Worm (Caenorhabditis elegans): ENCODE measurements around the gene magu-2.
"Not testable (repeated sequence)": the region's sequence is repeated elsewhere in the genome, so short reads cannot be mapped to it uniquely, and the experiment has no call there.

The magu-2 gene

ce11 chrV:8800978-8801559, at the start of gene magu-2:
magu-2 (minus strand) TSS chrV:8801028.
- no peak for TF ChIP-seq unc-62 (GFP tag; optimal IDR thresholded peaks at IDR 0.05)

ce11 chrV:8835311-8835710, 34.5 kb upstream of the magu-2 start, which contains the start of gene F07B7.7:
F07B7.7 (plus strand) TSS chrV:8835611.
- TF ChIP-seq unc-62 (GFP tag; optimal IDR thresholded peaks at IDR 0.05): not testable (repeated sequence)

- TF ChIP-seq unc-62 (GFP tag; optimal IDR thresholded peaks at IDR 0.05): not testable (repeated sequence)
Measured at ce11 chrV:8819855-8820254, 19.0 kb upstream of the magu-2 start, which contains the start of gene rpm-1. rpm-1 (minus strand) TSS chrV:8819955.

- no peak for TF ChIP-seq unc-62 (GFP tag; optimal IDR thresholded peaks at IDR 0.05)
Measured at ce11 chrV:8805047-8805446, 4.2 kb upstream of the magu-2 start.

ce11 chrV:8802252-8802651, 1.4 kb upstream of the magu-2 start:
- no peak for TF ChIP-seq unc-62 (GFP tag; optimal IDR thresholded peaks at IDR 0.05)

ce11 chrV:8799293-8799812, 1.5 kb downstream of the magu-2 start:
- TF ChIP-seq unc-62 (GFP tag; optimal IDR thresholded peaks at IDR 0.05): no peak

ce11 chrV:8798470-8798869, 2.4 kb downstream of the magu-2 start:
- TF ChIP-seq unc-62 (GFP tag; optimal IDR thresholded peaks at IDR 0.05): no peak

ce11 chrV:8796889-8797288, 3.9 kb downstream of the magu-2 start:
- TF ChIP-seq unc-62 (GFP tag; optimal IDR thresholded peaks at IDR 0.05): no peak

- TF ChIP-seq unc-62 (GFP tag; optimal IDR thresholded peaks at IDR 0.05): no peak
Measured at ce11 chrV:8796246-8796645, 4.6 kb downstream of the magu-2 start.

ce11 chrV:8795499-8795898, 5.3 kb downstream of the magu-2 start:
- TF ChIP-seq unc-62 (GFP tag; optimal IDR thresholded peaks at IDR 0.05): no peak

ce11 chrV:8792814-8793213, 8.0 kb downstream of the magu-2 start:
- TF ChIP-seq unc-62 (GFP tag; optimal IDR thresholded peaks at IDR 0.05): no peak

- no peak for TF ChIP-seq unc-62 (GFP tag; optimal IDR thresholded peaks at IDR 0.05)
Measured at ce11 chrV:8789345-8789744, 11.5 kb downstream of the magu-2 start.

- no peak for TF ChIP-seq unc-62 (GFP tag; optimal IDR thresholded peaks at IDR 0.05)
Measured at ce11 chrV:8786245-8786644, 14.6 kb downstream of the magu-2 start, which contains the start of gene sup-37. sup-37 (plus strand) TSS chrV:8786545.

- TF ChIP-seq unc-62 (GFP tag; optimal IDR thresholded peaks at IDR 0.05): no peak
Measured at ce11 chrV:8785526-8785925, 15.3 kb downstream of the magu-2 start.

ce11 chrV:8784485-8784884, 16.3 kb downstream of the magu-2 start:
- no peak for TF ChIP-seq unc-62 (GFP tag; optimal IDR thresholded peaks at IDR 0.05)

ce11 chrV:8782112-8782511, 18.7 kb downstream of the magu-2 start:
- TF ChIP-seq unc-62 (GFP tag; optimal IDR thresholded peaks at IDR 0.05): no peak

ce11 chrV:8781164-8781563, 19.7 kb downstream of the magu-2 start:
- TF ChIP-seq unc-62 (GFP tag; optimal IDR thresholded peaks at IDR 0.05): no peak

- no peak for TF ChIP-seq unc-62 (GFP tag; optimal IDR thresholded peaks at IDR 0.05)
Measured at ce11 chrV:8776270-8776669, 24.6 kb downstream of the magu-2 start, which contains the start of gene B0507.1. B0507.1 (plus strand) TSS chrV:8776570.
